Worm (Caenorhabditis elegans): ENCODE results near the gene oxy-4.

The oxy-4 gene

DNA sequence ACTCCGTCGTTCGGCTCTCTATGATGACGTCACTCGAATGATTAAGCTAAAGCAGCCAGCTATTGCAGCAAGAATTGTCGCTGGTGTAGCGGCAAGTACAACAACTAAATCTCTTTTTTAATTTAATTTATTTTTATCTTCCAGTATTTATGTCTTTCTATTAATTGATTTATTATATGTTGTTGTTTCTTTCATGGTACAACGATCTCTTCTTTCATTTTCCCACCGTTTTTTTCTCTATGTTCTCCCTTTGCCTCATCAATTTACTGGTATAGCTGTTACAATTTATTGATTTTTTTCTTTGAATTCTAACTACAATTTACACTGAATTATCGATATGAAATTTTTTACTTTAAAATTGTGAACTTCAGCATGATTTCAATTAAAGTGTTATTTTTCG is 37.1 kb upstream of the oxy-4 start, which contains the start of gene moc-6:
Gene moc-6, plus strand, starts transcription at position 301 of the 400 bp plus-strand sequence.
- TF ChIP-seq nhr-120 (GFP tag; IDR thresholded peaks at IDR 0.05) (no peak), unc-62 (GFP tag; optimal IDR thresholded peaks at IDR 0.05) (no peak), Y95B8A.8 (GFP tag; IDR thresholded peaks at IDR 0.05) (no peak), ceh-79 (tag; optimal IDR thresholded peaks at IDR 0.05) (no peak), ceh-27 (GFP tag; optimal IDR thresholded peaks at IDR 0.05) (no peak), let-607 (tag; optimal IDR thresholded peaks at IDR 0.05) (no peak), nhr-90 (tag; optimal IDR thresholded peaks at IDR 0.05) (no peak), F23B12.7 (tag; optimal IDR thresholded peaks at IDR 0.05; ENCODE audit: insufficient read depth) (no peak), madf-3 (GFP tag; IDR thresholded peaks at IDR 0.05) (no peak), let-526 (GFP tag; IDR thresholded peaks at IDR 0.05) (no peak), mcd-1 (GFP tag; IDR thresholded peaks at IDR 0.05) (no peak), C06A6.2 (GFP tag; conservative IDR thresholded peaks at IDR 0.05) (no peak), snpc-1.3 (tag; optimal IDR thresholded peaks at IDR 0.05; ENCODE audit: insufficient read depth) (no peak), snpc-1.1 (tag; optimal IDR thresholded peaks at IDR 0.05; ENCODE audit: insufficient read depth) (no peak), rpc-1 (optimal IDR thresholded peaks at IDR 0.05) (no peak), rpc-1 (tag; optimal IDR thresholded peaks at IDR 0.05) (no peak), B0336.3 (GFP tag; IDR thresholded peaks at IDR 0.05) (no peak)

DNA sequence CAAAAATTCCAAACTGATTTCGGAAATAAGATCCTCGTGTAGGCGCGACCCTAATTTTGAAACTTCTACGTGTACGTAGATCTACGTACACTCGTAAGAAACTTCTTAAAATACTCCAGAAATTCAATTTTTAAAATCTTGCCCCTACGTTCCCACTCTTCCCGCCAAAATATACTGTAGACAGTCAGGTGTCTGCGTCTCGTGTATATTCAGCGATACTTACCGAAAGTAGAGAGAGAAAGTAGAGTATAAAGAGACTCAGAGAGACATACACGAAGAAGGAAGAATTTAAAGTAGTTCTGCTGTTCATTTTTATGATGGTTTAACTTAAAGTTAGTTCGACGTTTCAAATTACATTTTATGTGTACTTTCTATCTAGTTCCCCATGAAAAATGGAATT is 34.7 kb upstream of the oxy-4 start:
- TF ChIP-seq ama-1 (optimal IDR thresholded peaks at IDR 0.05) = no peak
- TF ChIP-seq ama-1 (GFP tag; optimal IDR thresholded peaks at IDR 0.05) = no peak
- peak; percentile 20; the same call in 1 of the 2 replicates for TF ChIP-seq hmg-1.2 (GFP tag; IDR thresholded peaks at IDR 0.05)

DNA sequence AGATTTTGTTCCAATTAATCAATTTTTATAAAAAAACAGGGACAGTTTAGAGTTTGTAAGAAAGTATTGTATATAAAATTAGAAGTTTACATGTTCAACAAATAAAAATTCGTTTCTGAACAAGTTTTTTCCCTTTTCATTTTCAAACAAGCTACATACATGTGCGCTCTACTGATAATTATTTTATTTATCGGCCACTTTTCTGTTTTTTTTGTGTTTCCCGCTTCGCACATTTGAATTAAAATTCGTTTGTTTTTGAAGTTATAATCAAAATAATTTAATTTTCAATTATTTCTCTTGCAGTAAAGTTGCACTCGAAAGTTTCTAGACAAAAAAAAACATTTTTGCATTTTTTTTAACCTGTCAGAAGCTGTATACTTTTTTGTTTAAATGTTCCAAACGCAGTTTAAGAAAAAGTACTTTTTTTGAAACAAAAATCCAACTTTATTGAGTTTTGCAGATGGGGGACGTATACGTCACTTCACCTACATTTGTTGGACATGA is 32.1 kb upstream of the oxy-4 start, which contains the start of gene hira-1:
Gene hira-1, plus strand, starts transcription at position 454 of the 504 bp plus-strand sequence.
- TF ChIP-seq attf-5 (GFP tag; optimal IDR thresholded peaks at IDR 0.05) = peak; percentile 17
- no peak for TF ChIP-seq F57C9.4 (tag; optimal IDR thresholded peaks at IDR 0.05)
- no peak for TF ChIP-seq him-1 (tag; optimal IDR thresholded peaks at IDR 0.05)
- peak; percentile 60 for TF ChIP-seq efl-1 (GFP tag; optimal IDR thresholded peaks at IDR 0.05)
- peak; percentile 50; the same call in 1 of the 2 replicates for TF ChIP-seq mcd-1 (GFP tag; IDR thresholded peaks at IDR 0.05)
- TF ChIP-seq ceh-40 (GFP tag; IDR thresholded peaks at IDR 0.05) = no peak
- peak; percentile 37 for TF ChIP-seq lin-54 (GFP tag; optimal IDR thresholded peaks at IDR 0.05)
- peak in 1 of 3 experiments; percentile 42 for TF ChIP-seq lin-35 (GFP tag; optimal IDR thresholded peaks at IDR 0.05)

DNA sequence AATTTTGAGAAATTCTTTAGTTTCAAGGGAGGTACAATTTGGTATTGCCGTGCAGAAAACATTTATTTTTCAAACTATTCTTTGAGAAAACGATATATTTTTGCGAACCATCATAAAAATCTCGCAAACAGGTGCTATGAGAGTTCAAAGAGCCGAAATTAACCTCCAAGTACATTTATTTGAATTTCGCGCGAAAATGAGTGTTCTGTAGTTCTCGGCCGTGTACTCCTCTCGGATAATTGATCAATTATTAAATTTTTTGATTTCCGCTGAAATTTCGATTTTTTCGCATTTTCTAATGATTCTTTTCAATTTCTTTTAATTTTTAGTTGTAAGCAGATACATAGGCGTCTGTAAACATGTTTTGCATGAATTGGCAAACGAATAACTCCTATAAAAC is 31.6 kb upstream of the oxy-4 start:
- TF ChIP-seq snpc-1.3 (tag; optimal IDR thresholded peaks at IDR 0.05; ENCODE audit: insufficient read depth) = no peak
- TF ChIP-seq attf-6 (GFP tag; IDR thresholded peaks at IDR 0.05) = no peak
- no peak for TF ChIP-seq ZK185.1 (tag; optimal IDR thresholded peaks at IDR 0.05; ENCODE audit: poor library complexity, severe bottlenecking)
- no peak for TF ChIP-seq cebp-2 (GFP tag; IDR thresholded peaks at IDR 0.05)
- TF ChIP-seq efl-1 (GFP tag; optimal IDR thresholded peaks at IDR 0.05) = peak; percentile 42
- no peak for TF ChIP-seq ceh-27 (GFP tag; optimal IDR thresholded peaks at IDR 0.05)
- no peak for TF ChIP-seq B0261.1 (tag; optimal IDR thresholded peaks at IDR 0.05)
- TF ChIP-seq F57A8.1 (GFP tag; optimal IDR thresholded peaks at IDR 0.05) = no peak
- no peak for TF ChIP-seq T07F8.4 (tag; optimal IDR thresholded peaks at IDR 0.05)
- 0 out of 2 replicates have a peak, but pooled peaks have one; percentile 16 for TF ChIP-seq attf-3 (GFP tag; conservative IDR thresholded peaks at IDR 0.05)
- TF ChIP-seq Y53F4B.3 (GFP tag; IDR thresholded peaks at IDR 0.05) = no peak
- TF ChIP-seq lsy-27 (tag; optimal IDR thresholded peaks at IDR 0.05; ENCODE audit: borderline replicate concordance, insufficient read depth) = no peak
- no peak for TF ChIP-seq chd-7 (tag; optimal IDR thresholded peaks at IDR 0.05)
- no peak for TF ChIP-seq snpc-4 (GFP tag; optimal IDR thresholded peaks at IDR 0.05)
- no peak for TF ChIP-seq snpc-4 (tag; optimal IDR thresholded peaks at IDR 0.05)
- TF ChIP-seq lin-35 (GFP tag; optimal IDR thresholded peaks at IDR 0.05) = peak in 1 of 3 experiments; percentile 16
- TF ChIP-seq pha-4 (tag; optimal IDR thresholded peaks at IDR 0.05) = no peak
- no peak for TF ChIP-seq F23B12.7 (tag; optimal IDR thresholded peaks at IDR 0.05; ENCODE audit: insufficient read depth)
- no peak for TF ChIP-seq hmg-1.2 (GFP tag; IDR thresholded peaks at IDR 0.05)
- no peak for TF ChIP-seq hsf-1 (GFP tag; IDR thresholded peaks at IDR 0.05)
- TF ChIP-seq F49E8.2 (tag; optimal IDR thresholded peaks at IDR 0.05; ENCODE audit: insufficient read depth) = no peak
- no peak for TF ChIP-seq ztf-25 (GFP tag; IDR thresholded peaks at IDR 0.05)

Data from whole organism, young adult.